Fruit fly (Drosophila melanogaster) whole organism, adult: ENCODE measurements around the gene CG9676.

ENCODE experiments used
- CG11617 ChIP-seq: fragments of 200-800 bp; sonication (Bioruptor generic); optimal IDR thresholded peaks from 2 replicates; lab custom pipeline; 2017; ENCODE audit warnings: mild to moderate bottlenecking, missing biosample characterization, missing genetic modification reagents, missing genetic modification characterization
- CG12768 ChIP-seq: fragments of 200-800 bp; sonication (Bioruptor generic); optimal IDR thresholded peaks from 2 replicates; lab custom pipeline; 2017; ENCODE audit warnings: missing biosample characterization, missing genetic modification characterization, mild to moderate bottlenecking, moderate library complexity, missing genetic modification reagents
- CG1620 ChIP-seq: fragments of 200-800 bp; sonication (Bioruptor generic); optimal IDR thresholded peaks from 2 replicates; lab custom pipeline; 2016; ENCODE audit warnings: missing biosample characterization, missing genetic modification characterization
- CG7045 ChIP-seq: fragments of 200-800 bp; sonication (Bioruptor generic); optimal IDR thresholded peaks from 2 replicates; lab custom pipeline; 2017; ENCODE audit warnings: missing biosample characterization, mild to moderate bottlenecking, missing genetic modification characterization
- CG7101 ChIP-seq: fragments of 200-800 bp; sonication (Bioruptor generic); optimal IDR thresholded peaks from 2 replicates; lab custom pipeline; 2018; ENCODE audit warnings: missing biosample characterization, mild to moderate bottlenecking, missing genetic modification characterization, moderate library complexity
- Clk ChIP-seq: fragments of 200-800 bp; sonication (Bioruptor generic); optimal IDR thresholded peaks from 2 replicates; lab custom pipeline; 2017; ENCODE audit warnings: missing biosample characterization, missing genetic modification characterization
- cic ChIP-seq: fragments of 200-800 bp; sonication (Bioruptor generic); optimal IDR thresholded peaks from 2 replicates; lab custom pipeline; 2017; ENCODE audit warnings: missing biosample characterization, mild to moderate bottlenecking, missing genetic modification characterization, moderate library complexity
- cnc ChIP-seq, 2 experiments: fragments of >200 bp; optimal IDR thresholded peaks; 2 replicates each; lab custom pipeline; 2017
- kay ChIP-seq: fragments of 200-800 bp; sonication (Bioruptor generic); peaks from one replicate; lab custom pipeline; 2016; ENCODE audit warnings: missing biosample characterization, missing genetic modification characterization, borderline replicate concordance
- ovo ChIP-seq: fragments of 200-800 bp; sonication (Bioruptor generic); optimal IDR thresholded peaks from 2 replicates; lab custom pipeline; 2016; ENCODE audit warnings: missing biosample characterization, missing genetic modification characterization
- toe ChIP-seq: fragments of 200-800 bp; sonication (Bioruptor generic); optimal IDR thresholded peaks from 2 replicates; lab custom pipeline; 2016; ENCODE audit warnings: missing biosample characterization, missing genetic modification characterization

DNA sequence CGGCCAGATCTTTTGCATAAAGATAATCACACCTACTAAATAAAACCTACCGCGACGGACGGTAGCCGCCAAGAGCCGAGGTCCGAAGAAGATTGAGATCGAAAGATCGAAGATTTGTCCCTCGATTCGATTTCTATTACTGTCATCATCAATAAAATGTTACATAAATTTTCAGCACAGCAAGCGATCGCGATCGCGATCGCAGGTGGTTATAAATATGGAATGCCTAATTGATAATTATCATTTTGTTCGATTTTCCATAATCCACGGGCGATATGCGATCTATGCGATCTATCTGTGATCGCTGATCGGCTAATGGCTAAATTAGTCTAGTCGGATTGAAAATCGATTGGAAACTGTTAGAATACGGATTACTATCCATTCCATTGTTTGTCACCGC, 33.3 kb upstream of the CG9676 start:
- TF ChIP-seq kay (no peak), cic (GFP tag; lab: Kevin White, UChicago) (no peak), CG11617 (GFP tag; lab: Kevin White, UChicago) (no peak), Clk (GFP tag; lab: Kevin White, UChicago) (no peak), CG7101 (tag; lab: Kevin White, UChicago) (no peak), cnc (optimal IDR thresholded peaks at IDR 0.05; lab: Kevin White, UChicago) (no peak), CG1620 (GFP tag; lab: Kevin White, UChicago) (no peak), CG12768 (GFP tag; lab: Kevin White, UChicago) (no peak), ovo (no peak), CG7045 (no peak), toe (GFP tag; lab: Kevin White, UChicago) (no peak)
